Fruit fly (Drosophila melanogaster) whole organism, prepupa: ENCODE results near the gene CG14024.

Source experiments
- Blimp-1 ChIP-seq: fragments of 200-800 bp; sonication (Bioruptor generic); optimal IDR thresholded peaks from 3 replicates; lab custom pipeline; 2017; ENCODE audit warnings: missing biosample characterization, missing genetic modification characterization, mild to moderate bottlenecking, moderate library complexity, missing genetic modification reagents
- CG10631 ChIP-seq: fragments of 200-800 bp; sonication (Bioruptor generic); optimal IDR thresholded peaks from 2 replicates; lab custom pipeline; 2016; ENCODE audit warnings: missing biosample characterization, missing genetic modification characterization
- CG10669 ChIP-seq: fragments of 200-800 bp; sonication (Bioruptor generic); optimal IDR thresholded peaks from 3 replicates; lab custom pipeline; 2018; ENCODE audit warnings: missing biosample characterization, mild to moderate bottlenecking, missing genetic modification characterization, moderate library complexity
- CG11294 ChIP-seq: fragments of 200-800 bp; sonication (Bioruptor generic); IDR thresholded peaks from 2 replicates; pipeline ENCODE4 v1.3.6; 2022; ENCODE audit warnings: missing biosample characterization, missing genetic modification characterization
- CG11762 ChIP-seq: fragments of 200-800 bp; sonication (Bioruptor generic); optimal IDR thresholded peaks from 3 replicates; lab custom pipeline; 2016; ENCODE audit warnings: missing biosample characterization, missing genetic modification characterization; ENCODE audit not compliant: insufficient read depth
- CG11902 ChIP-seq: fragments of 200-800 bp; sonication (Bioruptor generic); optimal IDR thresholded peaks from 3 replicates; lab custom pipeline; 2016; ENCODE audit warnings: missing biosample characterization, missing genetic modification characterization
- CG15336 ChIP-seq: fragments of 200-800 bp; sonication (Bioruptor generic); IDR thresholded peaks from 2 replicates; pipeline ENCODE4 v1.3.6; 2022; ENCODE audit warnings: missing biosample characterization, missing genetic modification characterization
- CG1621 ChIP-seq: fragments of 200-800 bp; sonication (Bioruptor generic); optimal IDR thresholded peaks from 3 replicates; lab custom pipeline; 2018; ENCODE audit warnings: missing biosample characterization, mild to moderate bottlenecking, missing genetic modification characterization
- CG16779 ChIP-seq: fragments of 200-800 bp; sonication (Bioruptor generic); optimal IDR thresholded peaks from 3 replicates; lab custom pipeline; 2017; ENCODE audit warnings: missing biosample characterization, mild to moderate bottlenecking, missing genetic modification characterization
- CG3032 ChIP-seq: fragments of 200-800 bp; optimal IDR thresholded peaks from 2 replicates; lab custom pipeline; 2019; ENCODE audit warnings: missing biosample characterization, mild to moderate bottlenecking, missing genetic modification characterization, moderate library complexity
- CG31627 ChIP-seq: fragments of 200-800 bp; sonication (Bioruptor generic); optimal IDR thresholded peaks from 3 replicates; lab custom pipeline; 2016; ENCODE audit warnings: missing biosample characterization, missing genetic modification characterization
- CG4318 ChIP-seq: fragments of 200-800 bp; sonication (Bioruptor generic); optimal IDR thresholded peaks from 3 replicates; lab custom pipeline; 2017; ENCODE audit warnings: missing biosample characterization, mild to moderate bottlenecking, missing genetic modification characterization
- CG6163 ChIP-seq: fragments of 200-800 bp; sonication (Bioruptor generic); IDR thresholded peaks from 3 replicates; pipeline ENCODE4 v1.3.6; 2022; ENCODE audit warnings: missing biosample characterization, missing genetic modification characterization
- CG6276 ChIP-seq: fragments of 200-800 bp; sonication (Bioruptor generic); optimal IDR thresholded peaks from 2 replicates; lab custom pipeline; 2017; ENCODE audit warnings: missing biosample characterization, mild to moderate bottlenecking, missing genetic modification characterization
- CG6808 ChIP-seq: fragments of 200-800 bp; sonication (Bioruptor generic); optimal IDR thresholded peaks from 3 replicates; lab custom pipeline; 2017; ENCODE audit warnings: missing biosample characterization, missing genetic modification characterization, mild to moderate bottlenecking, moderate library complexity, missing genetic modification reagents
- CG8119 ChIP-seq: fragments of 200-800 bp; sonication (Bioruptor generic); IDR thresholded peaks from 3 replicates; pipeline ENCODE4 v1.3.6; 2022; ENCODE audit warnings: missing biosample characterization, missing genetic modification characterization
- CG8632 ChIP-seq: fragments of 200-800 bp; sonication (Bioruptor generic); optimal IDR thresholded peaks from 3 replicates; lab custom pipeline; 2016; ENCODE audit warnings: missing biosample characterization, missing genetic modification characterization
- Eip75B ChIP-seq: fragments of 200-800 bp; sonication (Bioruptor generic); optimal IDR thresholded peaks from 3 replicates; lab custom pipeline; 2016; ENCODE audit warnings: missing biosample characterization, missing genetic modification characterization
- Eip78C ChIP-seq: fragments of 200-800 bp; sonication (Bioruptor generic); peaks from one replicate; lab custom pipeline; 2016; ENCODE audit warnings: missing biosample characterization, missing genetic modification characterization
- Eip93F ChIP-seq: fragments of 200-800 bp; sonication (Bioruptor generic); optimal IDR thresholded peaks from 2 replicates; lab custom pipeline; 2016; ENCODE audit warnings: missing biosample characterization, mild to moderate bottlenecking, missing genetic modification characterization
- Ets21C ChIP-seq: fragments of 200-800 bp; sonication (Bioruptor generic); optimal IDR thresholded peaks from 3 replicates; lab custom pipeline; 2016; ENCODE audit warnings: missing biosample characterization, missing genetic modification characterization
- Ets96B ChIP-seq: fragments of 200-800 bp; optimal IDR thresholded peaks from 2 replicates; lab custom pipeline; 2019; ENCODE audit warnings: missing biosample characterization, mild to moderate bottlenecking, missing genetic modification characterization, moderate library complexity
- Gug ChIP-seq: fragments of 200-800 bp; sonication (Bioruptor generic); IDR thresholded peaks from 2 replicates; pipeline ENCODE4 v1.3.6; 2022; ENCODE audit warnings: missing biosample characterization, missing genetic modification characterization
- Hr39 ChIP-seq: fragments of 200-800 bp; sonication (Bioruptor generic); optimal IDR thresholded peaks from 2 replicates; lab custom pipeline; 2016; ENCODE audit warnings: missing biosample characterization, missing genetic modification characterization
- Hr4 ChIP-seq: fragments of 200-800 bp; sonication (Bioruptor generic); optimal IDR thresholded peaks from 3 replicates; lab custom pipeline; 2016; ENCODE audit warnings: missing biosample characterization, missing genetic modification characterization
- Met ChIP-seq: fragments of 200-800 bp; sonication (Bioruptor generic); optimal IDR thresholded peaks from 3 replicates; lab custom pipeline; 2016; ENCODE audit warnings: missing biosample characterization, missing genetic modification characterization
- Smox ChIP-seq: fragments of 200-800 bp; sonication (Bioruptor generic); optimal IDR thresholded peaks from 3 replicates; lab custom pipeline; 2016; ENCODE audit warnings: missing biosample characterization, missing genetic modification characterization
- Sox102F ChIP-seq: fragments of 200-800 bp; sonication (Bioruptor generic); optimal IDR thresholded peaks from 2 replicates; lab custom pipeline; 2016; ENCODE audit warnings: missing biosample characterization, mild to moderate bottlenecking, missing genetic modification characterization
- Sox14 ChIP-seq: fragments of 200-800 bp; sonication (Bioruptor generic); optimal IDR thresholded peaks from 3 replicates; lab custom pipeline; 2016; ENCODE audit warnings: missing biosample characterization, missing genetic modification characterization
- Sox15 ChIP-seq: fragments of 200-800 bp; sonication (Bioruptor generic); optimal IDR thresholded peaks from 3 replicates; lab custom pipeline; 2016; ENCODE audit warnings: missing biosample characterization, missing genetic modification characterization
- achi ChIP-seq: fragments of 200-800 bp; sonication (Bioruptor generic); optimal IDR thresholded peaks from 3 replicates; lab custom pipeline; 2016; ENCODE audit warnings: missing biosample characterization, missing genetic modification characterization
- acj6 ChIP-seq: fragments of 200-800 bp; sonication (Bioruptor generic); optimal IDR thresholded peaks from 3 replicates; lab custom pipeline; 2016; ENCODE audit warnings: missing biosample characterization, missing genetic modification characterization
- cyc ChIP-seq: fragments of 200-800 bp; sonication (Bioruptor generic); optimal IDR thresholded peaks from 3 replicates; lab custom pipeline; 2016; ENCODE audit warnings: missing biosample characterization, missing genetic modification characterization
- dac ChIP-seq: fragments of 200-800 bp; sonication (Bioruptor generic); optimal IDR thresholded peaks from 2 replicates; lab custom pipeline; 2017; ENCODE audit warnings: missing biosample characterization, mild to moderate bottlenecking, missing genetic modification characterization
- fd59A ChIP-seq: fragments of 200-800 bp; sonication (Bioruptor generic); optimal IDR thresholded peaks from 2 replicates; lab custom pipeline; 2017; ENCODE audit warnings: missing biosample characterization, mild to moderate bottlenecking, missing genetic modification characterization, missing genetic modification reagents
- fkh ChIP-seq: fragments of 200-800 bp; sonication (Bioruptor generic); optimal IDR thresholded peaks from 3 replicates; lab custom pipeline; 2017; ENCODE audit warnings: missing biosample characterization, mild to moderate bottlenecking, missing genetic modification characterization, moderate library complexity
- lz ChIP-seq: fragments of 200-800 bp; sonication (Bioruptor generic); optimal IDR thresholded peaks from 3 replicates; lab custom pipeline; 2016; ENCODE audit warnings: missing biosample characterization, missing genetic modification characterization
- net ChIP-seq: fragments of 200-800 bp; sonication (Bioruptor generic); optimal IDR thresholded peaks from 3 replicates; lab custom pipeline; 2016; ENCODE audit warnings: missing biosample characterization, missing genetic modification characterization
- pdm3 ChIP-seq: fragments of 200-800 bp; sonication (Bioruptor generic); optimal IDR thresholded peaks from 3 replicates; lab custom pipeline; 2016; ENCODE audit warnings: missing biosample characterization, missing genetic modification characterization
- ss ChIP-seq, 2 experiments: fragments of 200-800 bp; sonication (Bioruptor generic); optimal IDR thresholded peaks; 2 replicates in 1 of 2; 3 replicates in 1 of 2; lab custom pipeline; 2017 to 2018; ENCODE audit warnings: mild to moderate bottlenecking in 2 of 2, missing biosample characterization in 2 of 2, missing genetic modification characterization in 2 of 2, moderate library complexity in 1 of 2
- svp ChIP-seq: fragments of 200-800 bp; sonication (Bioruptor generic); peaks from one replicate; lab custom pipeline; 2016; ENCODE audit warnings: missing biosample characterization, missing genetic modification characterization
- topi ChIP-seq: fragments of 200-800 bp; sonication (Bioruptor generic); optimal IDR thresholded peaks from 3 replicates; lab custom pipeline; 2016; ENCODE audit warnings: missing biosample characterization, missing genetic modification characterization
- vri ChIP-seq: fragments of 200-800 bp; sonication (Bioruptor generic); optimal IDR thresholded peaks from 3 replicates; lab custom pipeline; 2016; ENCODE audit warnings: missing biosample characterization, mild to moderate bottlenecking, missing genetic modification characterization

Gene CG14024

dm6 chr2L:5291869-5292642 lies 22.6 kb downstream of the CG14024 start (continued):
- TF ChIP-seq achi (GFP tag; lab: Kevin White, UChicago) (no peak), net (GFP tag; lab: Kevin White, UChicago) (no peak), CG3032 (tag; lab: Kevin White, UChicago) (peak; percentile 34), CG1621 (tag; lab: Kevin White, UChicago) (peak; percentile 34), CG6808 (GFP tag; lab: Kevin White, UChicago) (peak; percentile 20), fd59A (GFP tag; lab: Kevin White, UChicago) (no peak), CG11762 (no peak), CG8632 (GFP tag; lab: Kevin White, UChicago) (no peak), Blimp-1 (GFP tag; lab: Kevin White, UChicago) (no peak), CG6163 (GFP tag; lab: Robert Waterston, UW) (peak; percentile 35; the same call in 2 of the 3 replicates), CG16779 (tag; lab: Kevin White, UChicago) (no peak), Sox15 (GFP tag; lab: Kevin White, UChicago) (no peak), CG6276 (no peak), Ets96B (tag; lab: Kevin White, UChicago) (peak; percentile 21), Sox14 (peak; percentile 40), Eip78C (GFP tag; lab: Kevin White, UChicago) (no peak), Hr4 (GFP tag; lab: Kevin White, UChicago) (no peak), svp (GFP tag; lab: Kevin White, UChicago) (no peak), fkh (GFP tag; lab: Kevin White, UChicago) (no peak), ss (GFP tag; optimal IDR thresholded peaks at IDR 0.05; lab: Kevin White, UChicago) (peak; percentile 30 to 33)

- TF ChIP-seq Smox (GFP tag; lab: Kevin White, UChicago) (no peak), fkh (GFP tag; lab: Kevin White, UChicago) (peak; percentile 58), Eip93F (GFP tag; lab: Kevin White, UChicago) (peak; percentile 75), fd59A (GFP tag; lab: Kevin White, UChicago) (no peak), CG15336 (no peak), CG11294 (GFP tag; lab: Robert Waterston, UW) (no peak), vri (GFP tag; lab: Kevin White, UChicago) (no peak), Sox14 (peak; percentile 64), Met (GFP tag; lab: Kevin White, UChicago) (peak; percentile 21), achi (GFP tag; lab: Kevin White, UChicago) (no peak), Sox15 (GFP tag; lab: Kevin White, UChicago) (no peak), Sox102F (no peak), Gug (no peak), CG16779 (tag; lab: Kevin White, UChicago) (no peak), CG1621 (tag; lab: Kevin White, UChicago) (no peak), CG4318 (GFP tag; lab: Kevin White, UChicago) (no peak), CG10631 (GFP tag; lab: Kevin White, UChicago) (no peak), Ets21C (GFP tag; lab: Kevin White, UChicago) (no peak), svp (GFP tag; lab: Kevin White, UChicago) (peak; percentile 93)
- TF ChIP-seq, all 60 proteins: peak for 5
Measured at dm6 chr2L:5291195-5291594, 23.5 kb downstream of the CG14024 start.

- TF ChIP-seq pdm3, result peak; percentile 10
- no peak for TF ChIP-seq fkh (GFP tag; lab: Kevin White, UChicago)
- no peak for TF ChIP-seq CG6276
- no peak for TF ChIP-seq dac (GFP tag; lab: Kevin White, UChicago)
- TF ChIP-seq CG8119, result no peak
- peak; percentile 15 for TF ChIP-seq CG10631 (GFP tag; lab: Kevin White, UChicago)
- peak; percentile 16 for TF ChIP-seq CG8632 (GFP tag; lab: Kevin White, UChicago)
- TF ChIP-seq Hr4 (GFP tag; lab: Kevin White, UChicago), result no peak
- peak; percentile 38 for TF ChIP-seq CG31627
- peak; percentile 46 for TF ChIP-seq CG10669 (GFP tag; lab: Kevin White, UChicago)
- TF ChIP-seq Eip75B (GFP tag; lab: Kevin White, UChicago), result no peak
- TF ChIP-seq cyc, result peak; percentile 8
- peak; percentile 68 for TF ChIP-seq Eip78C (GFP tag; lab: Kevin White, UChicago)
- no peak for TF ChIP-seq CG11294 (GFP tag; lab: Robert Waterston, UW)
- peak; percentile 39 for TF ChIP-seq acj6
- TF ChIP-seq Smox (GFP tag; lab: Kevin White, UChicago), result peak; percentile 5
- no peak for TF ChIP-seq svp (GFP tag; lab: Kevin White, UChicago)
- TF ChIP-seq CG3032 (tag; lab: Kevin White, UChicago), result peak; percentile 12
- peak; percentile 35 for TF ChIP-seq Hr39 (GFP tag; lab: Kevin White, UChicago)
- TF ChIP-seq lz (GFP tag; lab: Kevin White, UChicago), result peak; percentile 27
- TF ChIP-seq CG11902 (GFP tag; lab: Kevin White, UChicago), result no peak
- peak; percentile 9 for TF ChIP-seq Sox102F
- TF ChIP-seq topi (GFP tag; lab: Kevin White, UChicago), result peak; percentile 39
Measured at dm6 chr2L:5290530-5290929, 24.2 kb downstream of the CG14024 start.
